Worm (Caenorhabditis elegans) whole organism, L4 larva: Measurements from ENCODE around the gene cope-1.

ENCODE experiments used
- F26F4.8 ChIP-seq: fragments of 200-800 bp; sonication (Bioruptor generic); conservative IDR thresholded peaks from 2 replicates; pipeline ENCODE4 v1.3.6; 2022; ENCODE audit warnings: missing genetic modification characterization, missing compliant biosample characterization
- F49E8.2 ChIP-seq: sonication (generic microtip); optimal IDR thresholded peaks from 2 replicates; lab custom pipeline; 2016; ENCODE audit warnings: missing compliant biosample characterization, mild to moderate bottlenecking, missing genetic modification characterization, borderline replicate concordance
- T20F7.1 ChIP-seq: fragments of 200-800 bp; sonication (Bioruptor generic); optimal IDR thresholded peaks from 2 replicates; lab custom pipeline; 2018; ENCODE audit warnings: mild to moderate bottlenecking, missing genetic modification characterization, missing compliant biosample characterization
- Y5F2A.4 ChIP-seq: fragments of 200-800 bp; sonication (Bioruptor generic); optimal IDR thresholded peaks from 2 replicates; lab custom pipeline; 2018; ENCODE audit warnings: mild to moderate bottlenecking, missing genetic modification characterization, missing compliant biosample characterization
- Y75B8A.6 ChIP-seq: fragments of 200-800 bp; sonication (Bioruptor generic); IDR thresholded peaks from 2 replicates; pipeline ENCODE4 v1.3.6; 2022; ENCODE audit warnings: missing genetic modification reagents, missing genetic modification characterization, missing compliant biosample characterization
- ZK546.5 ChIP-seq, 2 experiments: sonication (generic microtip); optimal IDR thresholded peaks; 2 replicates each; lab custom pipeline; 2017; ENCODE audit warnings: missing biosample characterization in 2 of 2, missing genetic modification characterization in 2 of 2
- aha-1 ChIP-seq: fragments of 150-350 bp; peaks from one replicate; lab custom pipeline; 2014; ENCODE audit warnings: missing biosample characterization, missing genetic modification characterization
- ama-1 ChIP-seq: fragments of 150-350 bp; optimal IDR thresholded peaks from 2 replicates; lab custom pipeline; 2014; ENCODE audit warnings: inconsistent platforms, mixed read lengths
- arid-1 ChIP-seq: fragments of 200-800 bp; sonication (Bioruptor generic); conservative IDR thresholded peaks from 2 replicates; pipeline ENCODE4 v1.3.6; 2022; ENCODE audit warnings: missing genetic modification reagents, missing genetic modification characterization, missing compliant biosample characterization
- attf-4 ChIP-seq: sonication (generic microtip); optimal IDR thresholded peaks from 3 replicates; lab custom pipeline; 2017; ENCODE audit warnings: missing biosample characterization, missing genetic modification characterization
- ceh-28 ChIP-seq: fragments of 150-350 bp; optimal IDR thresholded peaks from 2 replicates; lab custom pipeline; 2014; ENCODE audit warnings: missing biosample characterization, missing genetic modification reagents, missing genetic modification characterization
- ceh-82 ChIP-seq: sonication (generic microtip); optimal IDR thresholded peaks from 2 replicates; lab custom pipeline; 2017; ENCODE audit warnings: missing biosample characterization, missing genetic modification characterization
- daf-16 ChIP-seq, 3 experiments: sonication (generic microtip); optimal IDR thresholded peaks; 2 replicates each; lab custom pipeline; 2016 to 2017; ENCODE audit warnings: missing genetic modification characterization in 3 of 3, missing genetic modification reagents in 3 of 3, mild to moderate bottlenecking in 2 of 3, missing compliant biosample characterization in 2 of 3, missing biosample characterization in 1 of 3, moderate library complexity in 1 of 3
- daf-19 ChIP-seq: fragments of 200-800 bp; sonication (Bioruptor generic); conservative IDR thresholded peaks from 2 replicates; pipeline ENCODE4 v1.3.6; 2022; ENCODE audit warnings: missing genetic modification characterization, missing compliant biosample characterization
- daf-8 ChIP-seq: fragments of 200-800 bp; sonication (Bioruptor generic); IDR thresholded peaks from 2 replicates; pipeline ENCODE4 v1.3.6; 2022; ENCODE audit warnings: missing genetic modification characterization, missing compliant biosample characterization
- dmd-6 ChIP-seq: fragments of 200-800 bp; sonication (Bioruptor generic); IDR thresholded peaks from 2 replicates; pipeline ENCODE4 v1.3.6; 2022; ENCODE audit warnings: missing genetic modification reagents, missing genetic modification characterization, missing compliant biosample characterization
- dmd-9 ChIP-seq: fragments of 200-800 bp; sonication (Bioruptor generic); IDR thresholded peaks from 2 replicates; pipeline ENCODE4 v1.3.6; 2022; ENCODE audit warnings: missing genetic modification reagents, missing genetic modification characterization, missing compliant biosample characterization
- egl-27 ChIP-seq: sonication (generic microtip); optimal IDR thresholded peaks from 3 replicates; lab custom pipeline; 2017; ENCODE audit warnings: missing biosample characterization, missing genetic modification reagents, missing genetic modification characterization
- fkh-10 ChIP-seq: fragments of 150-350 bp; optimal IDR thresholded peaks from 2 replicates; lab custom pipeline; 2014; ENCODE audit warnings: missing biosample characterization, missing genetic modification reagents, missing genetic modification characterization
- hif-1 ChIP-seq, 2 experiments: sonication (generic microtip); optimal IDR thresholded peaks; 2 replicates each; lab custom pipeline; 2016 to 2017; ENCODE audit warnings: missing compliant biosample characterization in 2 of 2, missing genetic modification characterization in 2 of 2, missing genetic modification reagents in 2 of 2, missing genotype in 2 of 2, mild to moderate bottlenecking in 1 of 2
- hlh-11 ChIP-seq: fragments of 200-800 bp; sonication (Bioruptor generic); optimal IDR thresholded peaks from 2 replicates; lab custom pipeline; 2018; ENCODE audit warnings: mild to moderate bottlenecking, missing genetic modification characterization, missing compliant biosample characterization
- hlh-30 ChIP-seq: sonication (generic microtip); optimal IDR thresholded peaks from 2 replicates; lab custom pipeline; 2017; ENCODE audit warnings: antibody characterized with exemption, mild to moderate bottlenecking, missing genetic modification characterization, missing compliant biosample characterization; ENCODE audit not compliant: insufficient read depth
- jun-1 ChIP-seq: fragments of 150-350 bp; optimal IDR thresholded peaks from 2 replicates; lab custom pipeline; 2014; ENCODE audit warnings: missing biosample characterization, missing genetic modification reagents, missing genetic modification characterization
- lim-7 ChIP-seq: fragments of 200-800 bp; sonication (Bioruptor generic); IDR thresholded peaks from 2 replicates; pipeline ENCODE4 v1.3.6; 2022; ENCODE audit warnings: missing genetic modification characterization, missing compliant biosample characterization
- lin-1 ChIP-seq: fragments of 200-800 bp; sonication (Bioruptor generic); IDR thresholded peaks from 2 replicates; pipeline ENCODE4 v1.3.6; 2022; ENCODE audit warnings: missing genetic modification reagents, missing genetic modification characterization, missing compliant biosample characterization
- lin-39 ChIP-seq: fragments of 150-350 bp; optimal IDR thresholded peaks from 2 replicates; lab custom pipeline; 2014; ENCODE audit warnings: missing biosample characterization, missing genetic modification reagents, missing genetic modification characterization
- lsy-2 ChIP-seq, 2 experiments: fragments of 150-350 bp in 1 of 2; sonication (generic microtip) in 1 of 2; optimal IDR thresholded peaks; 2 replicates each; lab custom pipeline; 2014 to 2017; ENCODE audit warnings: missing biosample characterization in 2 of 2, missing genetic modification characterization in 2 of 2
- mdl-1 ChIP-seq, 2 experiments: fragments of 150-350 bp in 1 of 2; sonication (generic microtip) in 1 of 2; optimal IDR thresholded peaks; 2 replicates each; lab custom pipeline; 2014 to 2017; ENCODE audit warnings: missing biosample characterization in 2 of 2, missing genetic modification characterization in 2 of 2
- mep-1 ChIP-seq: fragments of 150-350 bp; sonication (generic microtip); optimal IDR thresholded peaks from 3 replicates; lab custom pipeline; 2014; ENCODE audit warnings: missing biosample characterization, missing genetic modification characterization
- mxl-2 ChIP-seq: fragments of 200-800 bp; sonication (Bioruptor generic); conservative IDR thresholded peaks from 2 replicates; pipeline ENCODE4 v1.3.6; 2022; ENCODE audit warnings: missing genetic modification reagents, missing genetic modification characterization, missing compliant biosample characterization
- nhr-10 ChIP-seq: fragments of 150-350 bp; optimal IDR thresholded peaks from 2 replicates; lab custom pipeline; 2014; ENCODE audit warnings: missing biosample characterization, missing genetic modification characterization
- nhr-11 ChIP-seq: fragments of 150-350 bp; optimal IDR thresholded peaks from 2 replicates; lab custom pipeline; 2014; ENCODE audit warnings: missing biosample characterization, missing genetic modification characterization
- nhr-237 ChIP-seq: sonication (generic microtip); optimal IDR thresholded peaks from 2 replicates; lab custom pipeline; 2017; ENCODE audit warnings: missing biosample characterization, missing genetic modification characterization
- nhr-25 ChIP-seq: sonication (generic microtip); optimal IDR thresholded peaks from 2 replicates; lab custom pipeline; 2017; ENCODE audit warnings: missing genetic modification characterization, mild to moderate bottlenecking, missing compliant biosample characterization, antibody characterized with exemption, moderate library complexity, borderline replicate concordance; ENCODE audit not compliant: insufficient read depth
- nhr-41 ChIP-seq: fragments of 200-800 bp; sonication (Bioruptor generic); IDR thresholded peaks from 2 replicates; pipeline ENCODE4 v1.3.6; 2022; ENCODE audit warnings: missing genetic modification reagents, missing genetic modification characterization, missing compliant biosample characterization
- pha-4 ChIP-seq, 2 experiments: fragments of 150-350 bp in 1 of 2; fragments of 200-800 bp in 1 of 2; sonication (Bioruptor generic) in 1 of 2; IDR thresholded peaks in 1 of 2; optimal IDR thresholded peaks in 1 of 2; 2 replicates each; pipeline versions ENCODE4 v1.3.6 to Lab custom; 2014 to 2022; ENCODE audit warnings: missing genetic modification characterization in 2 of 2, missing genetic modification reagents in 2 of 2, missing biosample characterization in 1 of 2, missing compliant biosample characterization in 1 of 2
- pqm-1 ChIP-seq: sonication (generic microtip); optimal IDR thresholded peaks from 2 replicates; lab custom pipeline; 2017; ENCODE audit warnings: missing biosample characterization, missing genetic modification characterization
- set-16 ChIP-seq: fragments of 200-800 bp; sonication (Bioruptor generic); IDR thresholded peaks from 2 replicates; pipeline ENCODE4 v1.3.6; 2022; ENCODE audit warnings: missing genetic modification reagents, missing genetic modification characterization, missing compliant biosample characterization
- spr-3 ChIP-seq: fragments of 200-800 bp; sonication (Bioruptor generic); optimal IDR thresholded peaks from 2 replicates; lab custom pipeline; 2018; ENCODE audit warnings: mild to moderate bottlenecking, missing genetic modification characterization, missing compliant biosample characterization
- tag-97 ChIP-seq: fragments of 200-800 bp; sonication (Bioruptor generic); IDR thresholded peaks from 2 replicates; pipeline ENCODE4 v1.3.6; 2022; ENCODE audit warnings: missing genetic modification characterization, missing compliant biosample characterization
- unc-39 ChIP-seq: sonication (generic microtip); optimal IDR thresholded peaks from 2 replicates; lab custom pipeline; 2017; ENCODE audit warnings: missing biosample characterization, missing genetic modification characterization
- vab-7 ChIP-seq: fragments of 200-800 bp; sonication (Bioruptor generic); IDR thresholded peaks from 2 replicates; pipeline ENCODE4 v1.3.6; 2022; ENCODE audit warnings: missing genetic modification reagents, missing genetic modification characterization, missing compliant biosample characterization
- ztf-7 ChIP-seq: fragments of 150-350 bp; optimal IDR thresholded peaks from 2 replicates; lab custom pipeline; 2014; ENCODE audit warnings: missing biosample characterization, missing genetic modification characterization

cope-1 gene

DNA sequence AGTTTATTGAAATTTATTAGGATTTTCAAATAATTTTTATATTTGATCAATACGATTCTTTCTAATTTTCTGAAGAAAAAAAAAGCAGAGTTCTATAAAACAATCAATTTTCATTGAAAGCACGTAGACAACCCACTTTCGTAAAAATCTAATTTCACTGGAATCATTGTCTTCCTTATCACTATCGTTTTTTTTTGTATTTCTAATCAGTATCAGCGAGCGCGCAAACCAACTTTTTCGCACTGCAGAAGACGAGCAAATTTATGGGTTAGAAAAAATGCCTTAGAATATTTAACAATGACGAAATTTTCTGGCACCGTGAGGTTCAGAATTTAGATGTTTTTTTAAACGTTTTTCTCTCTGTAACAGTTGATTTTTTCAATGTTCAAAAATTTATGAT lies 26.8 kb downstream of the cope-1 start:
- peak; percentile 44; the same call in 1 of the 2 replicates for TF ChIP-seq dmd-6
- no peak for TF ChIP-seq daf-8 (GFP tag; lab: Robert Waterston, UW)
- no peak for TF ChIP-seq lim-7 (GFP tag; lab: Robert Waterston, UW)
- TF ChIP-seq pqm-1 = peak; percentile 53
- TF ChIP-seq nhr-25 (tag; lab: Kevin White, UChicago) = no peak

DNA sequence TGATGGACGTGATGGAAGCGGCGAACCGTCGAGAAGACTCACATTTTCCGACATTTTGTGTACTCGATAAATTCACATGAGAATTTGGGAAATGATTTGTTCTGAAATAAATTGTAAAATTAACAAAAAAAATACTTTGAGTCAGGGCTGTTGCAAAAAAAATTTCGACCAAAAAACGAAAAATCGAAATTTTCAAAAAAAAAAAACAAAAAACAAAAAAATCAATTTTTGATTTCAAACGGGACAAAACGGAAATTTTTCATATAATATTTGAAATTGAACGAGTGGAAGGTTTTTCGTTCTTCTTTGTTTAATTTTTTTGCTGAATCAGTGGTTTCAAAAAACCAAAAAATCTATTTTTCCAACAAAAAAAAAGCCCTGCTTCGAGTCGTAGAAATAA lies 29.1 kb downstream of the cope-1 start, which contains the start of gene cua-1:
cua-1 (minus strand) TSS at position 101 of the 400 bp plus-strand sequence.
- TF ChIP-seq jun-1 (tag; lab: Kevin White, UChicago) = no peak
- TF ChIP-seq spr-3 (GFP tag; lab: Kevin White, UChicago) = no peak
- TF ChIP-seq nhr-41 (GFP tag; lab: Robert Waterston, UW) = no peak
- no peak for TF ChIP-seq hif-1 (tag; optimal IDR thresholded peaks at IDR 0.05; lab: Kevin White, UChicago)
- TF ChIP-seq hlh-30 (tag; lab: Kevin White, UChicago) = no peak
- no peak for TF ChIP-seq unc-39 (tag; lab: Kevin White, UChicago)
- TF ChIP-seq F49E8.2 (tag; lab: Kevin White, UChicago) = no peak
- TF ChIP-seq ZK546.5 (tag; optimal IDR thresholded peaks at IDR 0.05; lab: Kevin White, UChicago) = no peak
- TF ChIP-seq vab-7 = no peak
- no peak for TF ChIP-seq ceh-28 (tag; lab: Kevin White, UChicago)
- no peak for TF ChIP-seq nhr-10
- no peak for TF ChIP-seq aha-1 (tag; lab: Kevin White, UChicago)
- TF ChIP-seq Y5F2A.4 = no peak
- no peak for TF ChIP-seq T20F7.1

DNA sequence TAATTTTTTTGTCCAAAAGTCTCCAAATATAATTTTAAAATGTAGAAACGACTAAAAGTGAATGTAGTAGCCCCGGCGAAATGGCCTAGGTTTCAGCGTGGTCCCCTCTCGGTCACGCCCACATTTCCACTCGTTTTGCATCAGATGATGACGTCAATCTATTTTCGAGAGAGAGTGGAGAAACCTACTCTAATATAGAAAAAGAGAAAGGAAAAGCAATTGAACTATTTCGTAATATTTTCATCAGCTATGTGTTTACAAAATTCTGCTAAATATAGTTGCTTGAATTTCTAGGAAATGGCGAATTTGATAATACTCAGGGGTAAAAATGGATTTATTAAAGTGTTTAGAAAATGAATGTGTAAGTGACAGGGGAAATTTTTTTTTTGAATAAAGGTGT lies 29.8 kb downstream of the cope-1 start:
- TF ChIP-seq mxl-2 (GFP tag; lab: Robert Waterston, UW) = no peak
- no peak for TF ChIP-seq ceh-82 (tag; lab: Kevin White, UChicago)
- TF ChIP-seq T20F7.1 = no peak
- TF ChIP-seq lsy-2 (tag; optimal IDR thresholded peaks at IDR 0.05; lab: Kevin White, UChicago) = peak in 1 of 2 experiments; percentile 61
- TF ChIP-seq daf-16 (GFP tag; optimal IDR thresholded peaks at IDR 0.05; lab: Kevin White, UChicago) = no peak
- peak; percentile 51 for TF ChIP-seq daf-16 (tag; optimal IDR thresholded peaks at IDR 0.05; lab: Kevin White, UChicago)
- TF ChIP-seq nhr-11 = peak; percentile 12
- TF ChIP-seq mep-1 (tag; lab: Kevin White, UChicago) = peak; percentile 38
- no peak for TF ChIP-seq nhr-237
- peak; percentile 65 for TF ChIP-seq aha-1 (tag; lab: Kevin White, UChicago)
- TF ChIP-seq arid-1 (GFP tag; lab: Robert Waterston, UW) = 0 out of 2 replicates have a peak, but pooled peaks have one; percentile 8
- TF ChIP-seq F26F4.8 = no peak
- no peak for TF ChIP-seq dmd-9 (GFP tag; lab: Robert Waterston, UW)
- TF ChIP-seq ztf-7 (tag; lab: Kevin White, UChicago) = peak; percentile 83
- no peak for TF ChIP-seq set-16 (GFP tag; lab: Robert Waterston, UW)
- TF ChIP-seq egl-27 (tag; lab: Kevin White, UChicago) = no peak
- peak; percentile 38 for TF ChIP-seq hlh-30 (tag; lab: Kevin White, UChicago)
- TF ChIP-seq tag-97 = no peak
- TF ChIP-seq mdl-1 (tag; optimal IDR thresholded peaks at IDR 0.05; lab: Kevin White, UChicago) = no peak
- TF ChIP-seq attf-4 (tag; lab: Kevin White, UChicago) = no peak
- no peak for TF ChIP-seq lin-39 (tag; lab: Kevin White, UChicago)
- TF ChIP-seq daf-19 = no peak
- peak; percentile 14 for TF ChIP-seq fkh-10
- TF ChIP-seq hlh-11 (tag; lab: Kevin White, UChicago) = no peak
- no peak for TF ChIP-seq pha-4 (GFP tag; IDR thresholded peaks at IDR 0.05; lab: Robert Waterston, UW)
- no peak for TF ChIP-seq pha-4 (tag; optimal IDR thresholded peaks at IDR 0.05; lab: Kevin White, UChicago)
- TF ChIP-seq dmd-6 = 0 out of 2 replicates have a peak, but pooled peaks have one; percentile 9
- TF ChIP-seq ama-1 = no peak
- TF ChIP-seq Y75B8A.6 = no peak
- TF ChIP-seq lin-1 (GFP tag; lab: Robert Waterston, UW) = no peak
